Worm (Caenorhabditis elegans) whole organism, L3 larva: Measurements from ENCODE around the gene F22E5.7.

Experiments
- ceh-9 ChIP-seq: sonication (generic microtip); optimal IDR thresholded peaks from 2 replicates; lab custom pipeline; 2018; ENCODE audit warnings: missing biosample characterization, missing genetic modification characterization
- nfya-1 ChIP-seq: sonication (generic microtip); optimal IDR thresholded peaks from 2 replicates; lab custom pipeline; 2017; ENCODE audit warnings: missing genetic modification characterization, mild to moderate bottlenecking, missing compliant biosample characterization, antibody characterized with exemption, moderate library complexity; ENCODE audit not compliant: insufficient read depth
- nhr-11 ChIP-seq: fragments of 150-350 bp; optimal IDR thresholded peaks from 2 replicates; lab custom pipeline; 2014; ENCODE audit warnings: missing biosample characterization, missing genetic modification characterization

DNA sequence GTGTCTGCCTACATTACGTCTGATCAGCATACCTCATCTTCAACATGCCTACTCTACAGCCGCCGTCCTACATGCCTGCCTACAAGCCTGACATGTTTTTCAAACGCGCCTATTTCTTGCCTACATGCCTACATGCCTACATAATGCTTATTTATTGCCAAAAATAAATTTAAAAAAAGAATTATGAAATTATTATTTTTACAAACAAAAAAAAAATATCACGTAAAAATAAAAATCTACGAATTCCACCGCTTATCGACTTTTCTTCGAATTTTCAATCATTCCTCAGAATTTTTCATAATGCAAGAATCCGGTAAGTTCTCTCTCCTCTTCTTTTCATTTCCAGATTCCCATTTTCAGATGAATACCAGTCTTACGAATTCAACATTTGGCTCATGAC is 19.4 kb upstream of the F22E5.7 start, which contains the start of gene D2062.5:
- TF ChIP-seq nfya-1 (tag; lab: Kevin White, UChicago): no peak
- no peak for TF ChIP-seq ceh-9 (tag; lab: Kevin White, UChicago)
- no peak for TF ChIP-seq nhr-11 (tag; lab: Kevin White, UChicago)
